Fruit fly (Drosophila melanogaster) Kc167 (cell line): ENCODE data around the gene brv3.

ENCODE experiments used
- Myc ChIP-seq: fragments of >200 bp; optimal IDR thresholded peaks from 2 replicates; lab custom pipeline; 2017; ENCODE audit warnings: missing external identifiers
- h ChIP-seq: fragments of >200 bp; optimal IDR thresholded peaks from 3 replicates; lab custom pipeline; 2018; ENCODE audit warnings: missing external identifiers
- insv ChIP-seq: fragments of >200 bp; optimal IDR thresholded peaks from 3 replicates; lab custom pipeline; 2018; ENCODE audit warnings: missing external identifiers
- psq ChIP-seq: fragments of >200 bp; optimal IDR thresholded peaks from 2 replicates; lab custom pipeline; 2017; ENCODE audit warnings: missing external identifiers

DNA sequence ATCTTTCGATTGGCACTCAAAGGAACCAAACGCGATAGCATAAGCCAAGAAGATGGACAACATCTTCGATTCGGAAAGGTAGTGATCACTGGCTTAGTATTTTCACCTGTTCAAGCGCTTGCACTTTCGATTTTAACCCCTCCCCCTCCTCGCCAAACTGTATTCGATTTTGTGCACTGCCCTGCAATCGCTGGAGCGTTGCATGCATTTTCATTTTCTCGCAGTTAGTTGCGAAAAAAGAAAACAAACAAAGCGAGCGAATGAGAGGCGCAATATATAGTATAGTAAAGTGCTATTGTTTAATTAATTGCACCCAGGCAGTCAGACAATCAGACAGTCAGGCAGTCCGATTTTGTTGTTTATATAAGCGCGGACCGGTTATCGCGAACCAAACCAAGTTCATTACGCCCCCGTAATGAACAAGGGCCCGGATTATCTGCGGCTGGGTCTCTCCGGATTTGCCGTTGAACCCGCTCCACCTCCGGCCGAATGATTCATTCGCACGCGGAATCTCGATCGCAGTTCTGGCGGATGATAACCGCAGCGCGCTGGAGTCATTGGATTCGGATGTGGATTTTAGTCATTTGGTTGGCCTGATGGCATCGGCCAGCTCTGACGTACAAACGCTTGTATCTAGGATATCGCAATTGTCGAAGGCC is 31.2 kb downstream of the brv3 start:
- TF ChIP-seq psq (no peak), Myc (lab: Kevin White, UChicago) (no peak), insv (lab: Kevin White, UChicago) (no peak), h (lab: Kevin White, UChicago) (no peak)
